Worm (Caenorhabditis elegans) whole organism, L1 larva: ENCODE results near the gene ipla-1.

ENCODE experiments used
- ces-1 ChIP-seq: fragments of 150-350 bp; optimal IDR thresholded peaks from 2 replicates; lab custom pipeline; 2014; ENCODE audit warnings: missing biosample characterization, missing genetic modification reagents, missing genetic modification characterization
- egl-13 ChIP-seq: sonication (generic microtip); optimal IDR thresholded peaks from 2 replicates; lab custom pipeline; 2016; ENCODE audit warnings: missing genotype, missing genetic modification reagents, missing genetic modification characterization, missing compliant biosample characterization
- fkh-10 ChIP-seq: sonication (generic microtip); optimal IDR thresholded peaks from 2 replicates; lab custom pipeline; 2017; ENCODE audit warnings: missing biosample characterization, missing genetic modification reagents, missing genetic modification characterization
- hlh-17 ChIP-seq: fragments of 200-800 bp; sonication (Bioruptor generic); optimal IDR thresholded peaks from 2 replicates; lab custom pipeline; 2018; ENCODE audit warnings: missing genetic modification characterization, mild to moderate bottlenecking, missing compliant biosample characterization, moderate library complexity, borderline replicate concordance
- mab-9 ChIP-seq: fragments of 200-800 bp; sonication (Bioruptor generic); IDR thresholded peaks from 2 replicates; pipeline ENCODE4 v1.3.6; 2022; ENCODE audit warnings: missing genetic modification reagents, missing genetic modification characterization, missing compliant biosample characterization
- pax-3 ChIP-seq: fragments of 200-800 bp; sonication (Bioruptor generic); optimal IDR thresholded peaks from 2 replicates; lab custom pipeline; 2018; ENCODE audit warnings: mild to moderate bottlenecking, missing genetic modification characterization, moderate library complexity, missing compliant biosample characterization
- snpc-4 ChIP-seq: fragments of 150-350 bp; optimal IDR thresholded peaks from 2 replicates; lab custom pipeline; 2014; ENCODE audit warnings: missing biosample characterization, missing genetic modification characterization
- unc-62 ChIP-seq: fragments of 150-350 bp; optimal IDR thresholded peaks from 2 replicates; lab custom pipeline; 2014; ENCODE audit warnings: missing biosample characterization, missing genetic modification reagents, missing genetic modification characterization

DNA sequence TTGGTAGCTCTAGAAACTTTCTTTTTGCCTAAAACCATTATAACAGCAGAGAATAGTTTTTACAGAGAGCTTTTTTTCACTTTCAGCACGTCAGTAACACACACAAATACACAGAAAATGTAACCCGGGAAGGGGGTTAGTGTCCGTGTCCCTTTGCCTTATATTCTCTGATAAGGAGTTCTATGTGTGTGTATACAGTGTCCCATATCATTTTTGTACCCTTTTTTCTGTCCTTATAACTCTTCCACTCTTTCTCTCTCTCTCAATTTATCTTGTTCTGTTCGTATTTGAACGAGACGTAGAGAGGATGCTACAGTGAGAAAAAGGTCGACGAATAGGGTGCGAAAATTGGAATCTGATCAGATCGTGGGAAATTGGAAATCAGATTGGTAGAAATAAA, 2.3 kb downstream of the ipla-1 start:
- TF ChIP-seq hlh-17 (GFP tag; lab: Kevin White, UChicago) (no peak), pax-3 (tag; lab: Kevin White, UChicago) (no peak), ces-1 (no peak), unc-62 (GFP tag; lab: Kevin White, UChicago) (no peak), fkh-10 (no peak), snpc-4 (tag; lab: Kevin White, UChicago) (no peak), egl-13 (tag; lab: Kevin White, UChicago) (no peak), mab-9 (GFP tag; lab: Robert Waterston, UW) (no peak)
